Fruit fly (Drosophila melanogaster): ENCODE results near the gene Muc68Ca.

- TF ChIP-seq Hr39 (GFP tag; optimal IDR thresholded peaks at IDR 0.05) (no peak), CG9139 (GFP tag; optimal IDR thresholded peaks at IDR 0.05) (no peak), Hr4 (GFP tag; optimal IDR thresholded peaks at IDR 0.05) (no peak), net (GFP tag; optimal IDR thresholded peaks at IDR 0.05) (no peak), spab (GFP tag; optimal IDR thresholded peaks at IDR 0.05) (no peak), CG11294 (GFP tag; IDR thresholded peaks at IDR 0.05) (no peak), Sox102F (GFP tag; optimal IDR thresholded peaks at IDR 0.05) (no peak)
Observed at dm6 chr3L:11578847-11579246, 41.1 kb downstream of the Muc68Ca start.

All from whole organism, prepupa.